ENCODE assay signal across 7 fruit fly cellular contexts in the genomic region with DNA sequence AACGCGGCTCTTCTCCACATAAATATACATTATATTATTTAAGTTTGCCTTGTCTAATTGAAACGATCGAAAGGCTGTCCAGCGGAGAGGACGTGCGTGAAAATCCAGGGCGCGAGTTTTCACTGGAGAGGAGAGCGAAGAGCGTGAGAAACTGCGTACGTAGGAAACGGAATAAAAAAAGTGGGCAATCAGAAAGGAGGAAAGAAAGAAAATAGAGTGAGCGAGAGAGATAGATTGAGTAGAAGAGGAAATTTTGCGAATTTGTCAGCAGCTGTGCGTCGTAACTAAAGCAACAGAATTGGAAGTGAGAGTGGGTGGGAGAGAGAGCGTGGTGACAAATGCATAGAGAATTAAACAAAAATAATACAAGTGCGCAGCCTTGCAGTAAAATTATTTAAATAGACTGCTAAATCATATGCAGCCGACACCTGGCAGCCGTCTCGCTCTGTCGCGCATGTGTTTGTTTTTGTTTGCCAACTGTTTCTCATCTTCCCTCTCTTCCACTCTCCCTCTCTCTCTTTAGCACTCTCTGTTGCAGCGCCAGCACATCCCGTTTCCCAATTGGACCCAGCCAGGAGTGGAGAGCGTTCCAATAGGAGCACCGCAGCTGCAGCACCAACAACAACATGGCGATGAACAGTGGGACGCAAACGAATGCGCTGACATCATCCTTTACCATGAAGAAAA.
TF ChIP-seq lines count a peak whose summit lies in the region.

No protein-coding gene starts in this region.

- TF ChIP-seq CTCF in S2 (optimal IDR thresholded peaks at IDR 0.05; lab: Kevin White, UChicago), result peak; percentile 1 to 18
- TF ChIP-seq CTCF in whole organism, embryonic (GFP tag; optimal IDR thresholded peaks at IDR 0.05; lab: Kevin White, UChicago), result no peak

TF ChIP-seq in whole organism, 6 proteins besides CTCF, POLR2A, EP300 and RAD21:
- TF ChIP-seq EcR (GFP tag; optimal IDR thresholded peaks at IDR 0.05; lab: Kevin White, UChicago) (no peak), Dll (optimal IDR thresholded peaks at IDR 0.05; lab: Kevin White, UChicago) (peak; percentile 83), CG8478 (optimal IDR thresholded peaks at IDR 0.05; lab: Kevin White, UChicago) (peak; percentile 56), usp (GFP tag; optimal IDR thresholded peaks at IDR 0.05; lab: Kevin White, UChicago) (no peak)

TF ChIP-seq in whole organism, adult, 20 proteins besides CTCF, POLR2A, EP300 and RAD21:
- TF ChIP-seq tj (GFP tag; optimal IDR thresholded peaks at IDR 0.05; lab: Kevin White, UChicago) (peak; percentile 57), bab1 (GFP tag; optimal IDR thresholded peaks at IDR 0.05; lab: Kevin White, UChicago) (no peak), Crg-1 (GFP tag; optimal IDR thresholded peaks at IDR 0.05; lab: Kevin White, UChicago) (peak; percentile 37), pad (GFP tag; optimal IDR thresholded peaks at IDR 0.05; lab: Kevin White, UChicago) (peak; percentile 23), cic (GFP tag; optimal IDR thresholded peaks at IDR 0.05; lab: Kevin White, UChicago) (peak; percentile 14), CG5204 (GFP tag; optimal IDR thresholded peaks at IDR 0.05; lab: Kevin White, UChicago) (no peak), Hr96 (GFP tag; optimal IDR thresholded peaks at IDR 0.05; lab: Kevin White, UChicago) (no peak), Mnt (GFP tag; optimal IDR thresholded peaks at IDR 0.05; lab: Kevin White, UChicago) (peak; percentile 44), CG7101 (tag; optimal IDR thresholded peaks at IDR 0.05; lab: Kevin White, UChicago) (peak; percentile 2)

TF ChIP-seq in whole organism, embryonic, 481 proteins besides CTCF, POLR2A, EP300 and RAD21 (continues in another document):
- TF ChIP-seq HmgZ (tag; optimal IDR thresholded peaks at IDR 0.05; lab: Kevin White, UChicago) (no peak), CG12236 (GFP tag; optimal IDR thresholded peaks at IDR 0.05; lab: Kevin White, UChicago) (no peak), CG4854 (GFP tag; optimal IDR thresholded peaks at IDR 0.05; lab: Kevin White, UChicago) (no peak), fu2 (GFP tag; optimal IDR thresholded peaks at IDR 0.05; lab: Kevin White, UChicago) (no peak), psq (GFP tag; optimal IDR thresholded peaks at IDR 0.05; lab: Kevin White, UChicago) (peak; percentile 86), Trl (optimal IDR thresholded peaks at IDR 0.05; lab: Kevin White, UChicago) (peak; percentile 79 to 86), Trl (GFP tag; optimal IDR thresholded peaks at IDR 0.05; lab: Kevin White, UChicago) (no peak), Nf-YC (tag; optimal IDR thresholded peaks at IDR 0.05; lab: Kevin White, UChicago) (peak; percentile 42), CG8359 (GFP tag; optimal IDR thresholded peaks at IDR 0.05; lab: Kevin White, UChicago; ENCODE audit: borderline replicate concordance) (no peak), CG12391 (tag; optimal IDR thresholded peaks at IDR 0.05; lab: Kevin White, UChicago) (no peak), CG6791 (GFP tag; IDR thresholded peaks at IDR 0.05; lab: Robert Waterston, UW; ENCODE audit: partially characterized antibody) (peak; percentile 31; the same call in 1 of the 3 replicates), CG9215 (GFP tag; IDR thresholded peaks at IDR 0.05; lab: Robert Waterston, UW) (no peak), Aef1 (GFP tag; IDR thresholded peaks at IDR 0.05; lab: Robert Waterston, UW) (0 out of 3 replicates have a peak, but pooled peaks have one; percentile 39), Dip3 (GFP tag; optimal IDR thresholded peaks at IDR 0.05; lab: Kevin White, UChicago) (no peak), cwo (GFP tag; optimal IDR thresholded peaks at IDR 0.05; lab: Kevin White, UChicago) (no peak), chm (GFP tag; IDR thresholded peaks at IDR 0.05; lab: Robert Waterston, UW) (no peak), hth (optimal IDR thresholded peaks at IDR 0.05; lab: Kevin White, UChicago) (no peak)

TF ChIP-seq in whole organism, prepupa, 60 proteins besides CTCF, POLR2A, EP300 and RAD21 (continues in another document):
- peak; percentile 24 for TF ChIP-seq CG34406 (GFP tag; optimal IDR thresholded peaks at IDR 0.05; lab: Kevin White, UChicago)
- TF ChIP-seq Ets96B (tag; optimal IDR thresholded peaks at IDR 0.05; lab: Kevin White, UChicago), result no peak
- peak; percentile 25 for TF ChIP-seq CG9139 (GFP tag; optimal IDR thresholded peaks at IDR 0.05; lab: Kevin White, UChicago)
- TF ChIP-seq fkh (GFP tag; optimal IDR thresholded peaks at IDR 0.05; lab: Kevin White, UChicago), result peak; percentile 63
- TF ChIP-seq CG6808 (GFP tag; optimal IDR thresholded peaks at IDR 0.05; lab: Kevin White, UChicago), result peak; percentile 8
- TF ChIP-seq eg (GFP tag; IDR thresholded peaks at IDR 0.05; lab: Robert Waterston, UW), result peak; percentile 14; the same call in 1 of the 3 replicates
- peak; percentile 17 for TF ChIP-seq Sox14 (GFP tag; optimal IDR thresholded peaks at IDR 0.05; lab: Kevin White, UChicago)
- TF ChIP-seq pdm3 (GFP tag; optimal IDR thresholded peaks at IDR 0.05; lab: Kevin White, UChicago), result no peak
- TF ChIP-seq CG10669 (GFP tag; optimal IDR thresholded peaks at IDR 0.05; lab: Kevin White, UChicago), result peak; percentile 29
- TF ChIP-seq esn (GFP tag; optimal IDR thresholded peaks at IDR 0.05; lab: Kevin White, UChicago), result peak; percentile 9
- TF ChIP-seq net (GFP tag; optimal IDR thresholded peaks at IDR 0.05; lab: Kevin White, UChicago), result peak; percentile 22
- peak; percentile 75 for TF ChIP-seq Eip78C (GFP tag; lab: Kevin White, UChicago)
- peak; percentile 71 for TF ChIP-seq CG6163 (GFP tag; IDR thresholded peaks at IDR 0.05; lab: Robert Waterston, UW)
- no peak for TF ChIP-seq Eip93F (GFP tag; optimal IDR thresholded peaks at IDR 0.05; lab: Kevin White, UChicago)
- no peak for TF ChIP-seq svp (GFP tag; lab: Kevin White, UChicago)
- TF ChIP-seq Blimp-1 (GFP tag; optimal IDR thresholded peaks at IDR 0.05; lab: Kevin White, UChicago), result no peak
- TF ChIP-seq Sox15 (GFP tag; optimal IDR thresholded peaks at IDR 0.05; lab: Kevin White, UChicago), result no peak
- TF ChIP-seq dsx (GFP tag; optimal IDR thresholded peaks at IDR 0.05; lab: Kevin White, UChicago; ENCODE audit: poor library complexity, severe bottlenecking), result peak; percentile 38

TF ChIP-seq in whole organism, pupa, 21 proteins besides CTCF, POLR2A, EP300 and RAD21:
- TF ChIP-seq CG8301 (tag; optimal IDR thresholded peaks at IDR 0.05; lab: Kevin White, UChicago) (no peak), CG12605 (GFP tag; IDR thresholded peaks at IDR 0.05; lab: Robert Waterston, UW) (0 out of 2 replicates have a peak, but pooled peaks have one; percentile 11), CG13204 (GFP tag; optimal IDR thresholded peaks at IDR 0.05; lab: Kevin White, UChicago) (peak; percentile 45), CG10348 (GFP tag; IDR thresholded peaks at IDR 0.05; lab: Robert Waterston, UW) (no peak), CG4496 (GFP tag; IDR thresholded peaks at IDR 0.05; lab: Robert Waterston, UW) (peak; percentile 46; the same call in 1 of the 3 replicates), CG14655 (GFP tag; optimal IDR thresholded peaks at IDR 0.05; lab: Kevin White, UChicago) (peak; percentile 4), fd96Ca (GFP tag; IDR thresholded peaks at IDR 0.05; lab: Robert Waterston, UW) (peak; percentile 25; the same call in 1 of the 3 replicates), Pif1B (GFP tag; optimal IDR thresholded peaks at IDR 0.05; lab: Kevin White, UChicago) (peak; percentile 7)

TF ChIP-seq in whole organism, wandering third instar larva, 38 proteins besides CTCF, POLR2A, EP300 and RAD21:
- TF ChIP-seq jim (GFP tag; optimal IDR thresholded peaks at IDR 0.05; lab: Kevin White, UChicago) (no peak), foxo (GFP tag; optimal IDR thresholded peaks at IDR 0.05; lab: Kevin White, UChicago) (no peak), woc (GFP tag; optimal IDR thresholded peaks at IDR 0.05; lab: Kevin White, UChicago) (no peak), Sp1 (GFP tag; optimal IDR thresholded peaks at IDR 0.05; lab: Kevin White, UChicago) (no peak), Mio (GFP tag; optimal IDR thresholded peaks at IDR 0.05; lab: Kevin White, UChicago) (no peak), OdsH (GFP tag; optimal IDR thresholded peaks at IDR 0.05; lab: Kevin White, UChicago) (peak; percentile 8), usp (GFP tag; optimal IDR thresholded peaks at IDR 0.05; lab: Kevin White, UChicago) (no peak), Dif (GFP tag; optimal IDR thresholded peaks at IDR 0.05; lab: Kevin White, UChicago; ENCODE audit: partially characterized antibody) (peak; percentile 60), CG32264 (GFP tag; optimal IDR thresholded peaks at IDR 0.05; lab: Kevin White, UChicago) (no peak), fru (GFP tag; optimal IDR thresholded peaks at IDR 0.05; lab: Kevin White, UChicago) (no peak), lola (GFP tag; optimal IDR thresholded peaks at IDR 0.05; lab: Kevin White, UChicago) (no peak), psq (GFP tag; optimal IDR thresholded peaks at IDR 0.05; lab: Kevin White, UChicago) (peak; percentile 98), Rel (GFP tag; optimal IDR thresholded peaks at IDR 0.05; lab: Kevin White, UChicago) (no peak), Rel (tag; optimal IDR thresholded peaks at IDR 0.05; lab: Kevin White, UChicago) (no peak), br (GFP tag; optimal IDR thresholded peaks at IDR 0.05; lab: Kevin White, UChicago) (no peak), Myc (optimal IDR thresholded peaks at IDR 0.05; lab: Kevin White, UChicago) (no peak), HLH106 (tag; optimal IDR thresholded peaks at IDR 0.05; lab: Kevin White, UChicago) (no peak), rgr (GFP tag; optimal IDR thresholded peaks at IDR 0.05; lab: Kevin White, UChicago) (peak; percentile 30), dmrt93B (GFP tag; optimal IDR thresholded peaks at IDR 0.05; lab: Kevin White, UChicago) (no peak), sage (GFP tag; optimal IDR thresholded peaks at IDR 0.05; lab: Kevin White, UChicago) (no peak), Hr78 (GFP tag; optimal IDR thresholded peaks at IDR 0.05; lab: Kevin White, UChicago) (no peak), h (GFP tag; optimal IDR thresholded peaks at IDR 0.05; lab: Kevin White, UChicago) (no peak), Vsx2 (GFP tag; optimal IDR thresholded peaks at IDR 0.05; lab: Kevin White, UChicago; ENCODE audit: partially characterized antibody) (no peak), brk (GFP tag; optimal IDR thresholded peaks at IDR 0.05; lab: Kevin White, UChicago) (no peak), Dfd (GFP tag; optimal IDR thresholded peaks at IDR 0.05; lab: Kevin White, UChicago) (no peak), Hr83 (GFP tag; optimal IDR thresholded peaks at IDR 0.05; lab: Kevin White, UChicago; ENCODE audit: poor library complexity, severe bottlenecking) (peak; percentile 50), dl (GFP tag; optimal IDR thresholded peaks at IDR 0.05; lab: Kevin White, UChicago; ENCODE audit: insufficient read depth in 1 of 2, partially characterized antibody in 2 of 2) (peak; percentile 58 to 86), ey (GFP tag; optimal IDR thresholded peaks at IDR 0.05; lab: Kevin White, UChicago) (no peak), CG9705 (GFP tag; optimal IDR thresholded peaks at IDR 0.05; lab: Kevin White, UChicago) (no peak), Hnf4 (GFP tag; optimal IDR thresholded peaks at IDR 0.05; lab: Kevin White, UChicago) (no peak)
